Fruit fly (Drosophila melanogaster): Measurements from ENCODE around the gene CG31678.

Gene CG31678

DNA sequence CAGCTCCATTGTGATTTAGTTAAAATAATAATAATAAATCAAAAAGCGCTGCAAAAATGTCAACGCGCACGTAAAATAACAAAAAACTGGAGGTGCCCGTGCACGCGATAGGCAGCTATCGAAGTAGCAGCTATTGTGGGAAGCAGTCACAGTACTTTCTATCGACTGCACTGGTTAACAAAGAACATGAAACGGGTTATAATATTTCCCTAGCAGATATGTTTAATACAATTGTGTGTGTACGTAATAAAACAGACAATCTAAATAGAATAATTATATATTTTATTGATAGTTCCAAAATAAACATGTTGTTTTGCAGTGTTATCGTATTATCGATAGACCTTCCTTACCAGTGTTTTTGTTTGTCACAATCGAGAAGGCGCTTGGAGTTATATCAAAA, at the start of gene CG31678, which contains the start of gene IKKepsilon:
Gene CG31678, minus strand, starts transcription at position 67 of the 400 bp plus-strand sequence.
Gene IKKepsilon, plus strand, starts transcription at position 171 of the 400 bp plus-strand sequence.
- TF ChIP-seq noc (tag; optimal IDR thresholded peaks at IDR 0.05), result no peak

DNA sequence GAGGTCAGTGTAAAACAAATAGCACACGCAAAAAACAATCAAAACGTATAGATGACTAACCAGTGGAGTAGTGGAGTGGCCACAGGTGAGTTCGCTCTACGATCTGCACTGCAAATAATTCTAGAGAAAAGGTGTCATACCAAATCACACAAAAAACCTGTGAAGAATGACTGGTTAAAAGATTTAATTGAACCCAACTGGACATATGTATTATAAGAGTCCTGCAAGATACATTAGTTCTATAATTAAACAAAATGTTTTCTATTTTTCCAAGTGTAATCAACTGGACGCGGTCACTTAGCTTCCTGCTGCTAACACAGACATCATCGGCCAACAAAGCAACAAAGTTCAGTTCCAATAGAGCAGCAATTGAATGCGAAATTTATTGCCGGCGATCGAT, 48.3 kb upstream of the CG31678 start:
- TF ChIP-seq noc (tag; optimal IDR thresholded peaks at IDR 0.05), result no peak

DNA sequence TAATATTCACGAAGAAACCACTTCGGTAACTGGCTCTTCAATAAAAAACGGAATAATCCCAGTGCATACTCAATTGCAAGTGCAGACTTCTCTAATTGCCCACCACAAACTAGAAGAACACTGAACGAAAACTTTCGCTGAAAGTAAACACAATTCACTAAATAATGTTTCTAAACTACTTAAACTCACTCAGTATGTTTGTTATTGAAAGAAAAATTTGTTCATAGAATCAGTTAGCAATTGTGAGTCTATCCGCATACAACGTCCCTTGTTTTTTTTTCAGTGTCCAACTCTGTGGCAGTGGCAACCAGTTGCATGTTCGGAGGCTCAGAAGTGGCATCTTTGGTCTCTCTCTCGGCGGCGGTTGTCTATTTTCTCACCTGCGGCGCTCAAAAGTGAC, 45.7 kb upstream of the CG31678 start:
- no peak for TF ChIP-seq noc (tag; optimal IDR thresholded peaks at IDR 0.05)

DNA sequence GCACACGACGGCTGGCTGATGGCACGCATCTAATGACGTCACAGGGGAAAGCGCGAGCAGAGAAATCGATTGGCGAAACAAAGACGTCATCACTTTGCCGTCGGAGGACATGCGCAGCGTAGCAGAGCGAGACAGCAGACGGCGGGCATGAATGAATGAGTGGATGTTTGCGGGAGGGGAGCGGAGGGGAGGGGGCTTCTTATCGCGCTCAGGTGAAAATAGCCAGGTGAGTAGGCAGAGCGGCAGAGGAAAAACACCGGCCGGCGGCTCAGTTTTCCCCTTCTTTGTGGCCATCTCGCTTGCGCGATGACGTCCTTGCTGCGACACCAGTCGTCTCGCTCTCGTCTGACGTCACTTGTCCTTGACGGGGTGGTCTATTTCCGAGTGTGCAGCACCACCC, 44.3 kb upstream of the CG31678 start:
- TF ChIP-seq noc (tag; optimal IDR thresholded peaks at IDR 0.05), result no peak

DNA sequence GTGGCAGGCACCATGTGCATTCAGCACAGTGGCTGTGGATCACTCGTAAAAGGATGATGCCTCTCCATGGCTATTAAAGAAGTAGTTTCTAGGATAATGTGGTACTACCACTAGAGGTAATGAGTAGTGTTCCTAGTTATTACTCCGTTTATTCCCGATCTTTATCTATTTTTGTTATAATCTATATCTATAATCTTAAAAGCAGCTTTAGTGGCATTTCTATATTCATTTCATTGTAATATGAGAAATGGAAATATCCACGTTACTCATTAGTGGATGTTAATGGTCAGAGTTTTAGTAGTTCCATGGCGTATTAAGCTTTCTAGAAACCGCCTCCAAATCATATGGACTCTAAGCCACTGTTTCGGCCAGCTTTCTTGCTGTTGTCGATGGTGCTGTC, 41.0 kb upstream of the CG31678 start:
- TF ChIP-seq noc (tag; optimal IDR thresholded peaks at IDR 0.05), result no peak

DNA sequence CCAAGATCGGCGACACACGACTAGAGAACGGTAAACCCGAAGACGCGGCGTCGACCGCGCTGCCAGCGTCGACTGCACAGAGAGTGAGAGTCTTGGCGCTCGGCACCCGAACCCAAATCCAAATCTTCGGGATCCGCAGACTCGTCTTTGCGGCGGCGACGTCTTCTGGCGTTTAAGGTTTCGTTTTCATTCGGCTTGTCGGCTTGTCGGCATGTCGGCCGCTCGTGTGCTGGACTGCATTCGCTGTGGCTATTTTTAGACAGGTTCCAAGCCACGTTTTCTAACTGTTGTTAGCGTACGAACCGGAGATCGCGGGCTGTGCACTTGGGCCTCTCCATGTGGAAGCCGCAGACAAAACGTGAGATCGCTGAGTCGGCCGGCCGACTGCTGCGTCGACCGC, 40.3 kb upstream of the CG31678 start:
- TF ChIP-seq noc (tag; optimal IDR thresholded peaks at IDR 0.05), result no peak

DNA sequence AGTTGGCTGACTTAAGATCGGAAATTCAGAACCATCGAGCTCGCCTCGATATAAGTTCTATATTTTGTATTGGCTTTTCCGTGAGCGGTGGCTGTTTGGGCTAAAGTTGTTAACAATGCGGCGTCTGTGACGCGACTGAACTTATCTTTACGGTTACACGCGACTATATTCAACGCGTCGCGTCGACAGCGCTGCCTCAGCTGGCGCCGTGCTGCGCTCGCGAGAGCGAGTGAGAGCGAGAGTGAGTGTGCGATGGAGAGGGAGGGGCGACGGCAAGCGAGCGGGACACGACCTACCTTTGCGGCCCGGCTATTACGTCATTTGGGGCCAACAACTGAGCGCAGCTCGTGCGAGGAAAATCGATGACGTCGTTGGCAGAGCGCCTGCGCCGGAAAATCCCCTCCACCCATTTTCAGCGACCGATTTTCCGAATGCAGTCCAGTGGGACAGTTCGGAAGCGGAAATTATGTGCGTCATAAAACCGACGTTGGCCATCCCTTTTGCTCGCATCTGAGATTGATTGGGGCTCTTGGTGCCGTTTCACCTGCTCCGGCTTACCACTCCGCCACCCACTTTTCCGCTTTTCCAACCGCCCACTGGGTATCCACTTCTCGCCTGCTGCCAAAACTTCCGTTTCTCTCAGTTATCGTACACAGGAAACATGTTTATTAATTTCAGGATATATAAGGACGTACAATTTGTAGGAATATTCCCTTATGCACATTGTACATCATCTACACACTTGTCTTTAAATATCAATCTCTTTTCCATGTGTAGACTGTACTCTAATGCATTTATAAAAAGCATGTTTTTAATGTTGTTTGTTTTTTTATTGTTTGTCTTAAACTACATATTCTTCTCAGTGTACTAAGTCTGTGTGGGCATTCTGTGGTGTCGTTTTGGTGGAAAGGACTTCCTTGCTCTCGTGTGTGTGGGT, 39.0 kb upstream of the CG31678 start, which contains the start of gene Hr38:
Gene Hr38, minus strand, starts transcription at position 121 of the 937 bp plus-strand sequence.
- TF ChIP-seq noc (tag; optimal IDR thresholded peaks at IDR 0.05), result peak; percentile 13

DNA sequence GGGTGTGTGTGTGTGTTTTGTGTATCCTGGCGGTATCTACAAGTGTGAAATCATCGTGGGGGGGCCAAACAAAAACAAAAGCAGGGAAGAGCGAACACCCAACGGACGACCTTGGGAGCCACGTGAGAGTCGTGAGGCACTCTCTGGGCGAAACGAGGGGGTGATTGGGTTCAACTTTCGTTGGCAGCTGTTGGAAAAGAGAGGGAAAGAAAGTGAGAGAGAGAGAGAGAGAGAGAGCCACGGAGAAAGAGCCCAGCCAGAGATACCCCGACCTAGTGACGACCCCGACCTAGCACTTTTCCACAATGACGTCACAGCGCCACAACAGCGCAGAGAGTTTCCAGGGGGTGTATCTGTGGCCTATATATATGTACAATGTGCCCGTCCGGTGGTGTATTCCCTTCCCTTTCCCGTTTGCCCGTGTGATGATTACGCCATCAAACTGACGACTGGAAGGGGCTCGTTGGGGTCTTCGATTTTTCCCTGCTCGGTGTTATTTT, 30.2 kb upstream of the CG31678 start:
- no peak for TF ChIP-seq noc (tag; optimal IDR thresholded peaks at IDR 0.05)

DNA sequence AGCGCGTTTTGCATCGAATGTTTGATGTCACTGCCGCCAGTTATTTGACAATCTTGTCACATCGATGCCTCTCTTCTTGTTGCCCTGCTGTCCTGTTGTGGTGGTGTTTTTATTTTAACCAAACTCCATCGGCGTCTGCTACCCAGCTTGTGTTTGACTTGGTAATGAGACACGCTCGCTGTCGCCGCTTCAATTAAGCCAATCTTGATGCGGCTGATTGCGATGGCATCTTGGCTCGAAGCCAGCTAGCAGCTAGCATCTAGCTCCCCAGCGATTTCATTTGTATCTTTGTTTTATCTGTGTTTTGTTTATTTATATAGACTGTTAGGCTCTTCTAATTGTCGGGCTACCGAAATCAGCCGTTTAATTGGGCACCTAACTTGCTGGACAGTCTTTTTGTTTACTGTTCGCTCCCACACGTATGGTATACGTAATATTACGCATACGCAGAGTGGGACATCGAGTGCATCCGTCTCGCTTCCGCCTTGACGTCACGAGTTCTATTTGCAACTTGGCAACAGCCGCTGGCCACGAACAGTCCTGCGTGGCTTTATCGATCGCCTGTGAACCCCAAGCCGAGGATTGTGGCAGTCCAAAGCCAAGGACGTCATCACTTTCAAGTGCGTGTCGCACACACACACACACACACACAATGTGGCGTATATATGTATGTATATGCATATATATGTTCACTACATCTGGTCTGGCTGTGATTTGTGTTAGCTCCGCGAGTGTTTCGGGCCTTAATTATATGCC, 28.9 kb upstream of the CG31678 start:
- TF ChIP-seq noc (tag; optimal IDR thresholded peaks at IDR 0.05), result no peak

DNA sequence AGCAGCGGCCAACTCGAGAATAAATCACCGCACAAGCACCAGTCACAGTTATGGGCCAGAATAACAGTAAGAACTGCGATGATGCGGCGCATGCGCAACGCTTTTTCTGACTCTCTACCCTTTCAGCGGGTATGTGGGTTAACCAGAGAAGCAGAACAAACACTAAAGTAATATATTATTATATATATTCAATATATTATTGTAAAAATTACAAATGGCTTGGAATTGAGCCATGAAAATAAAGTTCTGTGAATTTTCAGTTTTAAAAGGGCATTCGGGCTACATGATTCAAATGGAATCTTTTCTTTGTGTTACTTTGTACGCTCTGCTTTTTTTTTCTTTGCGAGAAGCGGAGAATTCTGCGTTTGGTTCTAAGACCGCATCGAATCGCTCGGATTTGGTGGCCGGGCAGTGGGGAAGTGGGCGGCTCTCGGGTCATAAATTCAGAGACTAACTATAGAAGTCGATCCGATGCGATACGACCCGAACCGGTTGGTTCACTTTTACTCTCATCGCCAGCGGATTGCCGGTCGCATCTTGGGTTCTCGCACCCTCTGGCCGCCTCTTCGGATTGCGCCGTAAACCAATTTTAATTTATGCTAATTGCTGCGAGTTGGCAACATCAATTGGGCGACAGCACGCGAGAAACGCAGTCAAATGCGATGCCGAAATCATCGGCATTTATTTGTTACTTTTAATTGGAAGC, 24.9 kb upstream of the CG31678 start:
- peak; percentile 51 for TF ChIP-seq noc (tag; optimal IDR thresholded peaks at IDR 0.05)

DNA sequence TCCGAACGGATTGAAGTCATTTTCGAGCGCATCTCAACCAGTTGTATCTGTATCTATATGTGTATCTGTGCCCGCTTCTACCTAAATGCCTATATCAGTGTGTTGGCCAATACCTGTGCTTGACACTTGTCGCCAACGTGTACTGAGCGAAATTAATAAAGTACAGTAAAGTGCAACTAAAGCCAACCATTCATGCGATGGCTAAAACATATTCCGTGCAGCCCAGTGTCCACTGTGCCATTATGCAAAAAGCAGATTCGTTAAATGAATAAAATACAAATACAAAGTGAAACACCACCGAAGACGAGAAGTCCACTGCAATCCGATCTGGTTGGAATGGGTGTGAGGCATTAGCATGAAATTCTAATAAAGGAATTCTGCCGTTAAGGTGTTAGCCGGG, 19.3 kb upstream of the CG31678 start:
- no peak for TF ChIP-seq noc (tag; optimal IDR thresholded peaks at IDR 0.05)

DNA sequence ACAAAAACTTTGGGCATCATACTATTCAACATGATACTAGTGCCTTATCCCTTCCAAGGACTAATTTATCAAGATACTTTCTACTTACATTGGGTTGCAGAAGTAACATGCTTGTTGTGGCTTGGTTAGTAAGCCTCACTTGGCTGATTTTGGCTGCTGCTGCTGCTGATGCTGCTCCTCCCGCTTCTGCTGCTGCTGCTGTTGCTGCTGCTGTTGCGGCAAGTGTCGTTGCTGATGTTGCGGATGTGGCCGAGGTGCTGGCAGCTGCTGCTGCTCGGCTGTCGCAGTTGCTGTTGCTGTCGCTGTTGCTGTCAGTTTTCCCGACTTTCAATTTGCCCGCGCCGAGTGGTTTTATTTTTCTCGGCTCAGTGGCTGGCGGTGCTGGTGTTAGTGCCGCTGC, 14.3 kb upstream of the CG31678 start:
- no peak for TF ChIP-seq noc (tag; optimal IDR thresholded peaks at IDR 0.05)

DNA sequence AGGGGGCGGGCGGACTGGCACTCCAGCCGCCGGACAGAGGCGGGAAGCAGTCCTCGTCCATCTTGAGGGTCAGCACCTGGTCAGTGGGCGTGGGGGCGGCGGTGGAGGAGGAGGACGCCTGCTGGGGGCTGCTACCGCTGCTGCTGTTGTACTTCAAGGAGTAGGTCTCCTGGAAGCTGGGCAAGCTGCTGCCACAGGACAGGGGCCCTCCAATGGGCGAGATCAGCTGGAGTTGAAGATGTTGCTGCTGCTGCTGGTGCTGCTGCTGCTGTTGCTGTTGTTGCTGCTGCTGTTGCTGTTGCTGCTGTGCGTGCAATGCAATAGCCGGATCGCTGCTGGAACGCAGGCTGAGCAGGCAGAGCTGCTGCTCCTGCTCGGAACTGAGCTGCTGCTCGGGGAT, 13.0 kb upstream of the CG31678 start:
- no peak for TF ChIP-seq noc (tag; optimal IDR thresholded peaks at IDR 0.05)

DNA sequence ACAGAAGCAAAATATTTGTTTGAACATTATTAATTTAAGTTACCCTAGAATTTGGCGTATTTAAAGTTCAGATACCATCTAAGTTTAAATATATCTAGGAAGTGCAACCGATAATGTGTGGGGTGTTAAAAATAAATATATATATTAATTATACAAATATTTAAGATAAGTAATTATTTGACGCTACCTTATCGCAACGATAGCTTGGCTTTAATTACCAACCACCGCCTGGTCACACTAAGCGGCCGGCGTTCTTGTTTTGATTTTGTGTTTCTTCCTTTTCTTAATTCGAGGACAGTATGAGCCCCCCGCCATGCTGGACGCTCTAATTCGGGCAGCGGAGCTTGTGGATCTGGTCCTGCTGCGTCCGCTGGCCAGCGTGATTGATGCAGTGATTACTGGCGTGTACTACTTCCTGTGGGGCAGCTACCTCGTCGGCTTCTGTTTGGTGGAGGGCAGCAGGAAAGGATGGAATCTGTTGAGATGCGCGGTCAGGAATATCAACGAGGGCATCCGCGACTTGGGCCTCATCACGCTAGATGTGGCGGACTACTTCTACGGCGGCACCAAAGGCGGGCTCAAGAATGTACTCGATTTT, 6.5 kb upstream of the CG31678 start, which contains the start of gene CG2617:
Gene CG2617, plus strand, starts transcription at position 233 of the 598 bp plus-strand sequence.
- no peak for TF ChIP-seq noc (tag; optimal IDR thresholded peaks at IDR 0.05)

DNA sequence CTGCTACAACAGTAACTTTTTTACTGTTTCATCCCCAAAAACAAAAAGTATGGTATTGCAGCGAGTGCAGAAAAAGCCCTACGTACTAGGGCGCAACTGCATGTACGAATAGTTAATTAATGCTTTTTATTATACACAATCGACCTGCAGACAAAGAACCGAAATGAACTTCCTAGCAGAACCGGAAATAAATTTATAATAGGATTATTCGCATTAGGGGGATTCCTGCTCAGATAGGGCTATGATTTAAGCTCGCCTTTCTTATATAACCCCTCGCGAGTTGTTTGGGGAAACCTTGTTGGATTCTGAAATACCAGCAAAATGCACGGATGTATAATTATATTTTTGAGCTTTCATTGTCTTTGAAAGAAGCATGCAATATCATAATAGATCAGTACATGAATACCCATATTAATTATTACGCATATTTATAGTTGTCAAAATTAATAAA, 5.9 kb upstream of the CG31678 start, which contains the start of gene Cen:
Gene Cen, minus strand, starts transcription at position 199 of the 451 bp plus-strand sequence.
- TF ChIP-seq noc (tag; optimal IDR thresholded peaks at IDR 0.05), result peak; percentile 6

Measured in whole organism, larva.